Worm (Caenorhabditis elegans) whole organism, L4 larva: Measurements from ENCODE around the gene heri-1.

Experiments used
- F26F4.8 ChIP-seq: fragments of 200-800 bp; sonication (Bioruptor generic); conservative IDR thresholded peaks from 2 replicates; pipeline ENCODE4 v1.3.6; 2022; ENCODE audit warnings: missing genetic modification characterization, missing compliant biosample characterization
- F37D6.2 ChIP-seq: sonication (generic microtip); optimal IDR thresholded peaks from 2 replicates; lab custom pipeline; 2016; ENCODE audit warnings: mild to moderate bottlenecking, missing genetic modification characterization, missing compliant biosample characterization
- F44E2.7 ChIP-seq: fragments of 200-800 bp; sonication (Bioruptor generic); IDR thresholded peaks from 2 replicates; pipeline ENCODE4 v2.1.2; 2022; ENCODE audit warnings: missing genetic modification characterization, missing compliant biosample characterization
- R02D3.7 ChIP-seq: fragments of 150-350 bp; sonication (generic microtip); optimal IDR thresholded peaks from 3 replicates; lab custom pipeline; 2014; ENCODE audit warnings: missing biosample characterization, missing genetic modification characterization
- ZK546.5 ChIP-seq, 2 experiments: sonication (generic microtip); optimal IDR thresholded peaks; 2 replicates each; lab custom pipeline; 2017; ENCODE audit warnings: missing biosample characterization in 2 of 2, missing genetic modification characterization in 2 of 2
- ceh-20 ChIP-seq: fragments of 200-800 bp; sonication (Bioruptor generic); IDR thresholded peaks from 2 replicates; pipeline ENCODE4 v1.3.6; 2022; ENCODE audit warnings: missing genetic modification reagents, missing genetic modification characterization, missing compliant biosample characterization
- ceh-44 ChIP-seq: fragments of 200-800 bp; sonication (Bioruptor generic); IDR thresholded peaks from 2 replicates; pipeline ENCODE4 v1.3.6; 2022; ENCODE audit warnings: missing genetic modification reagents, missing genetic modification characterization, missing compliant biosample characterization
- ces-1 ChIP-seq: fragments of 150-350 bp; sonication (generic microtip); optimal IDR thresholded peaks from 4 replicates; lab custom pipeline; 2014; ENCODE audit warnings: missing biosample characterization, missing genetic modification reagents, missing genetic modification characterization
- daf-16 ChIP-seq, 3 experiments: sonication (generic microtip); optimal IDR thresholded peaks; 2 replicates each; lab custom pipeline; 2016 to 2017; ENCODE audit warnings: missing genetic modification characterization in 3 of 3, missing genetic modification reagents in 3 of 3, mild to moderate bottlenecking in 2 of 3, missing compliant biosample characterization in 2 of 3, missing biosample characterization in 1 of 3, moderate library complexity in 1 of 3
- daf-19 ChIP-seq: fragments of 200-800 bp; sonication (Bioruptor generic); conservative IDR thresholded peaks from 2 replicates; pipeline ENCODE4 v1.3.6; 2022; ENCODE audit warnings: missing genetic modification characterization, missing compliant biosample characterization
- dmd-8 ChIP-seq: fragments of 200-800 bp; sonication (Bioruptor generic); IDR thresholded peaks from 2 replicates; pipeline ENCODE4 v1.3.6; 2022; ENCODE audit warnings: missing genetic modification characterization, missing compliant biosample characterization
- dpl-1 ChIP-seq: fragments of 150-350 bp; optimal IDR thresholded peaks from 2 replicates; lab custom pipeline; 2014; ENCODE audit warnings: missing biosample characterization, missing genetic modification reagents, missing genetic modification characterization
- egl-27 ChIP-seq: sonication (generic microtip); optimal IDR thresholded peaks from 3 replicates; lab custom pipeline; 2017; ENCODE audit warnings: missing biosample characterization, missing genetic modification reagents, missing genetic modification characterization
- fkh-10 ChIP-seq: fragments of 150-350 bp; optimal IDR thresholded peaks from 2 replicates; lab custom pipeline; 2014; ENCODE audit warnings: missing biosample characterization, missing genetic modification reagents, missing genetic modification characterization
- hif-1 ChIP-seq, 2 experiments: sonication (generic microtip); optimal IDR thresholded peaks; 2 replicates each; lab custom pipeline; 2016 to 2017; ENCODE audit warnings: missing compliant biosample characterization in 2 of 2, missing genetic modification characterization in 2 of 2, missing genetic modification reagents in 2 of 2, missing genotype in 2 of 2, mild to moderate bottlenecking in 1 of 2
- hlh-11 ChIP-seq: fragments of 200-800 bp; sonication (Bioruptor generic); optimal IDR thresholded peaks from 2 replicates; lab custom pipeline; 2018; ENCODE audit warnings: mild to moderate bottlenecking, missing genetic modification characterization, missing compliant biosample characterization
- hmg-1.1 ChIP-seq: fragments of 200-800 bp; sonication (Bioruptor generic); IDR thresholded peaks from 2 replicates; pipeline ENCODE4 v1.3.6; 2022; ENCODE audit warnings: missing genetic modification reagents, missing genetic modification characterization, missing compliant biosample characterization
- lin-13 ChIP-seq: fragments of 150-350 bp; optimal IDR thresholded peaks from 2 replicates; lab custom pipeline; 2014; ENCODE audit warnings: missing biosample characterization, missing genetic modification reagents, missing genetic modification characterization
- lin-15B ChIP-seq: fragments of 150-350 bp; sonication (generic microtip); optimal IDR thresholded peaks from 3 replicates; lab custom pipeline; 2014; ENCODE audit warnings: missing biosample characterization, missing genetic modification characterization
- lin-38 ChIP-seq: fragments of 200-800 bp; sonication (Bioruptor generic); IDR thresholded peaks from 2 replicates; pipeline ENCODE4 v1.3.6; 2022; ENCODE audit warnings: missing genetic modification reagents, missing genetic modification characterization, missing compliant biosample characterization
- nhr-102 ChIP-seq: sonication (generic microtip); optimal IDR thresholded peaks from 2 replicates; lab custom pipeline; 2016; ENCODE audit warnings: mild to moderate bottlenecking, missing genetic modification characterization, moderate library complexity, missing compliant biosample characterization
- skn-1 ChIP-seq: fragments of 150-350 bp; optimal IDR thresholded peaks from 2 replicates; lab custom pipeline; 2014; ENCODE audit warnings: missing biosample characterization, missing genetic modification characterization
- snpc-1.2 ChIP-seq: fragments of 200-800 bp; sonication (Bioruptor generic); IDR thresholded peaks from 2 replicates; pipeline ENCODE4 v1.3.6; 2022; ENCODE audit warnings: missing genetic modification reagents, missing genetic modification characterization, missing compliant biosample characterization
- snpc-4 ChIP-seq: fragments of 150-350 bp; optimal IDR thresholded peaks from 2 replicates; lab custom pipeline; 2014; ENCODE audit warnings: missing biosample characterization, missing genetic modification characterization
- tag-97 ChIP-seq: fragments of 200-800 bp; sonication (Bioruptor generic); IDR thresholded peaks from 2 replicates; pipeline ENCODE4 v1.3.6; 2022; ENCODE audit warnings: missing genetic modification characterization, missing compliant biosample characterization
- unc-130 ChIP-seq: sonication (generic microtip); optimal IDR thresholded peaks from 2 replicates; lab custom pipeline; 2016; ENCODE audit warnings: missing genetic modification reagents, missing genetic modification characterization, missing compliant biosample characterization
- unc-62 ChIP-seq, 3 experiments: fragments of 150-350 bp in 1 of 3; sonication (generic microtip); optimal IDR thresholded peaks in 2 of 3; peaks in 1 of 3; 1 replicate in 1 of 3; 2 replicates in 2 of 3; lab custom pipeline; 2014 to 2017; ENCODE audit warnings: missing biosample characterization in 3 of 3, missing genetic modification characterization in 3 of 3, missing genetic modification reagents in 3 of 3, missing genotype in 1 of 3
- vab-7 ChIP-seq: fragments of 200-800 bp; sonication (Bioruptor generic); IDR thresholded peaks from 2 replicates; pipeline ENCODE4 v1.3.6; 2022; ENCODE audit warnings: missing genetic modification reagents, missing genetic modification characterization, missing compliant biosample characterization
- zip-2 ChIP-seq: fragments of 150-350 bp; optimal IDR thresholded peaks from 2 replicates; lab custom pipeline; 2014; ENCODE audit warnings: missing biosample characterization, missing genetic modification characterization

The heri-1 gene

DNA sequence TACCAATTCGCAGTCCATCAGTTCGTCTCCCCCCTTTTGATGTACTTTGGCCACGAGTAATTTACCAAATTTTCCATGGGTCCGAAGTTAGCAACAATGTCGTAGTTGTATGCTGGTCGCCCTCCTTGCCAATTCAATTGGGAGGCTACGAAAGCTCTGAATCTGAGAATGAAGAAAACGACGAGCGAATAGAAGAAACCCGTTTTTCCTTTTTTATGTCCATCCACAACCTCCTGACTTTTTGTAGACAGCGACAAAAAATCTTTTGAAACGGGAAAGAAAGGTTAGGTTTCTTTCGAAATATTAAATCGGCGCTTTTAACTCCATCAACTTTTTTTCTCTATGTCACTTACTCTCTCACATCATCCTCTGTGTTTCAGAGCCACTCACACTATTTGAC is 29.5 kb upstream of the heri-1 start:
- TF ChIP-seq daf-19 (GFP tag; lab: Robert Waterston, UW) = no peak
- TF ChIP-seq dpl-1 (GFP tag; lab: Kevin White, UChicago) = no peak
- TF ChIP-seq unc-62 (GFP tag; optimal IDR thresholded peaks at IDR 0.05 in 1 of 2; lab: Kevin White, UChicago) = peak in 1 of 2 experiments; percentile 7
- no peak for TF ChIP-seq unc-62 (tag; optimal IDR thresholded peaks at IDR 0.05; lab: Kevin White, UChicago)
- no peak for TF ChIP-seq ZK546.5 (tag; optimal IDR thresholded peaks at IDR 0.05; lab: Kevin White, UChicago)
- TF ChIP-seq fkh-10 (GFP tag; lab: Kevin White, UChicago) = peak; percentile 56
- TF ChIP-seq, all 104 proteins: peak for 2

DNA sequence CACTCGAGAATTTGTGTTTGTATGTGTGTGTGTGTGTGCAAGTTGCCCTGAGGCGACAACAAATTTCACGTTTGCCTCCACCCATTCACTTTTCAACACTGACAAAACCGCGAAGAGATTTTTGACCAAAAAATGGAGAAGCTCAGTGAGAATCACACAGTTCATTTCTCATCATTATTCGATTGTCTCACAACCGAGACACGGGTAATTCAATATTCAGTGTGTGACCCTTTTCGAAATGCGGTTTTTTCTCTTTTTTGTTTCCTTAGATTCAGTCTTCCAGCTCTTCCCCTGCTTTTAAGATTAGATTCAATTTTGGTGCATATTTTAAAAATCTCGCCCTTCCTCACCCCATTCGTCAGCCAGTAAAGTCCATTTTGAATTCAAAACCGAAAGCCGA is 26.5 kb upstream of the heri-1 start:
- TF ChIP-seq hif-1 (tag; optimal IDR thresholded peaks at IDR 0.05; lab: Kevin White, UChicago) (no peak), ceh-20 (GFP tag; lab: Robert Waterston, UW) (no peak), ces-1 (GFP tag; lab: Kevin White, UChicago) (peak; percentile 15)

- TF ChIP-seq unc-130 (GFP tag; lab: Kevin White, UChicago) (no peak), lin-15B (tag; lab: Kevin White, UChicago) (no peak), tag-97 (GFP tag; lab: Robert Waterston, UW) (no peak)
Observed at ce11 chrII:6138138-6138537, 25.1 kb upstream of the heri-1 start.

DNA sequence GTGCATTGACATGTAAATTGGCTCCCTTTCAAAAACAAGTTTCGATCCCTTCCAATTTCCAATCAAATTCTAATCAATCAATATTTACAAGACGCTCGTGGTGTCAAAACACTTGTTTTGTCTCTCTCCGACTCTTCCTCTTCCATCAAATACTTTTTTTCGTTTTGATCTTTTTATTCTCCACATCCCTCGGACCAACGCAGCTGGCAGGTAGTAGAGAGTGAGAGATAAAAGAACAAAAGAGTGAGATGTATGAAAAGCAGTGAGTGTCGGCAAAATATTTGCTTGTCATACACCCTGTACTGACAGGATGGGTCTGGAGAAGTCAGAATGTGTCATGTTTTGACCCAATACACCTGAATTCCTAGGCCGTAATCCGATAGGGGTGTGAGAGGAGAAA is 23.7 kb upstream of the heri-1 start:
- TF ChIP-seq daf-16 (GFP tag; optimal IDR thresholded peaks at IDR 0.05; lab: Kevin White, UChicago) (peak in 1 of 2 experiments; percentile 63), daf-16 (tag; optimal IDR thresholded peaks at IDR 0.05; lab: Kevin White, UChicago) (no peak), F44E2.7 (no peak), hmg-1.1 (no peak), hlh-11 (tag; lab: Kevin White, UChicago) (peak; percentile 17)

ce11 chrII:6135530-6135929 is 22.5 kb upstream of the heri-1 start:
- peak in 1 of 2 experiments; percentile 90 for TF ChIP-seq unc-62 (GFP tag; optimal IDR thresholded peaks at IDR 0.05 in 1 of 2; lab: Kevin White, UChicago)
- no peak for TF ChIP-seq unc-62 (tag; optimal IDR thresholded peaks at IDR 0.05; lab: Kevin White, UChicago)
- TF ChIP-seq nhr-102 (tag; lab: Kevin White, UChicago) = no peak

DNA sequence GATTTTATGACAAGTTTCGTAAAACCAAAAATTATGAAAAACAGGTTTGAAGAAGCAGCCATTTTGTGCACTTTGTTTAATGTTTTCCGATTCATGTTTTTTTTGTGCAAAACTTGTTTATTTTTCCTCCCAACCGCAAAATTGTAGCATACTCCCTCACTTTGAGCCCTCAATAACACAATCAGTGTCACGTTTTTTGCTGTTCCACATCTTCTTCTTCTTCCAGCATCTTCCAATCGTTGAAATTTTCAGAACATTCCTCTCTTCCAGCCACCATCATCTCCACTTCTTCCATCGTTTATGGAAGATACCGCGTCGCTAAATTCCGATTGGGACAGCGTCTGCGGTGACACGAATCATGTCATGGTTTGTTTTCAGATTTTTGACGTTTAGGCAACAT is 19.6 kb upstream of the heri-1 start, which contains the start of gene abts-3:
abts-3 (plus strand) TSS at position 301 of the 400 bp plus-strand sequence.
- no peak for TF ChIP-seq snpc-1.2 (GFP tag; lab: Robert Waterston, UW)
- no peak for TF ChIP-seq zip-2
- TF ChIP-seq snpc-4 (tag; lab: Kevin White, UChicago) = no peak
- TF ChIP-seq lin-38 (GFP tag; lab: Robert Waterston, UW) = no peak
- TF ChIP-seq lin-13 = no peak
- TF ChIP-seq ceh-44 (GFP tag; lab: Robert Waterston, UW) = no peak
- TF ChIP-seq vab-7 (GFP tag; lab: Robert Waterston, UW) = no peak
- TF ChIP-seq daf-16 (GFP tag; optimal IDR thresholded peaks at IDR 0.05; lab: Kevin White, UChicago) = no peak
- no peak for TF ChIP-seq daf-16 (tag; optimal IDR thresholded peaks at IDR 0.05; lab: Kevin White, UChicago)
- TF ChIP-seq hmg-1.1 = no peak
- no peak for TF ChIP-seq F26F4.8 (GFP tag; lab: Robert Waterston, UW)
- no peak for TF ChIP-seq F37D6.2 (tag; lab: Kevin White, UChicago)
- no peak for TF ChIP-seq R02D3.7 (tag; lab: Kevin White, UChicago)
- no peak for TF ChIP-seq egl-27
- TF ChIP-seq dmd-8 (GFP tag; lab: Robert Waterston, UW) = no peak

- peak; percentile 34; the same call in 1 of the 2 replicates for TF ChIP-seq lin-38 (GFP tag; lab: Robert Waterston, UW)
- TF ChIP-seq skn-1 = no peak
Observed at ce11 chrII:6125259-6125658, 12.3 kb upstream of the heri-1 start, which contains the start of gene rars-2. Gene rars-2 (plus strand): TSS chrII:6125559.
